Worm (Caenorhabditis elegans): ENCODE measurements around the gene srh-82.

ce11 chrV:189436-189835 lies 44.5 kb downstream of the srh-82 start:
- TF ChIP-seq athp-1 (tag; optimal IDR thresholded peaks at IDR 0.05) (no peak), rec-8 (tag; optimal IDR thresholded peaks at IDR 0.05) (no peak), ceh-100 (GFP tag; IDR thresholded peaks at IDR 0.05) (no peak), lin-26 (GFP tag; IDR thresholded peaks at IDR 0.05) (no peak), F22D6.2 (tag; optimal IDR thresholded peaks at IDR 0.05) (no peak), ceh-91 (GFP tag; IDR thresholded peaks at IDR 0.05) (no peak), unc-62 (GFP tag; optimal IDR thresholded peaks at IDR 0.05) (no peak), akir-1 (GFP tag; optimal IDR thresholded peaks at IDR 0.05) (no peak), ztf-6 (GFP tag; IDR thresholded peaks at IDR 0.05) (no peak), C17E4.6 (GFP tag; IDR thresholded peaks at IDR 0.05) (no peak), ama-1 (optimal IDR thresholded peaks at IDR 0.05) (no peak), ama-1 (GFP tag; optimal IDR thresholded peaks at IDR 0.05) (no peak)

All from whole organism, young adult.